Fruit fly (Drosophila melanogaster) whole organism, embryonic: ENCODE results near the gene CG9166.

Experiments used
- CG13296 ChIP-seq: fragments of 200-800 bp; sonication (Bioruptor generic); optimal IDR thresholded peaks from 3 replicates; lab custom pipeline; 2018; ENCODE audit warnings: missing biosample characterization, mild to moderate bottlenecking, missing genetic modification characterization
- Dad ChIP-seq: fragments of 200-800 bp; sonication (Bioruptor generic); optimal IDR thresholded peaks from 3 replicates; lab custom pipeline; 2016; ENCODE audit warnings: missing biosample characterization, missing genetic modification characterization
- Dll ChIP-seq: fragments of 200-800 bp; sonication (Bioruptor generic); IDR thresholded peaks from 4 replicates; pipeline ENCODE4 v1.3.6; 2022; ENCODE audit warnings: missing biosample characterization, missing genetic modification characterization; ENCODE audit not compliant: partially characterized antibody
- MBD-R2 ChIP-seq: fragments of 200-800 bp; sonication (Bioruptor generic); IDR thresholded peaks from 2 replicates; pipeline ENCODE4 v1.3.6; 2022; ENCODE audit warnings: missing biosample characterization, missing genetic modification characterization
- sens ChIP-seq: fragments of 200-800 bp; sonication (Bioruptor generic); peaks from one replicate; lab custom pipeline; 2016; ENCODE audit warnings: missing biosample characterization, missing genetic modification characterization

- TF ChIP-seq Dll (GFP tag; lab: Robert Waterston, UW) (no peak), CG13296 (GFP tag; lab: Kevin White, UChicago) (no peak), sens (GFP tag; lab: Kevin White, UChicago) (peak; percentile 11), Dad (GFP tag; lab: Kevin White, UChicago) (no peak), MBD-R2 (GFP tag; lab: Robert Waterston, UW) (no peak)
Observed at dm6 chr3L:1320931-1321556, 29.9 kb upstream of the CG9166 start.
